Worm (Caenorhabditis elegans) whole organism, L4 larva: ENCODE data around the gene gbb-2.
A peak's percentile ranks its signal among the peaks of the same experiment; 100 is the strongest.

Source experiments
- F49E8.2 ChIP-seq: sonication (generic microtip); optimal IDR thresholded peaks from 2 replicates; lab custom pipeline; 2016; ENCODE audit warnings: missing compliant biosample characterization, mild to moderate bottlenecking, missing genetic modification characterization, borderline replicate concordance
- R02D3.7 ChIP-seq: fragments of 150-350 bp; sonication (generic microtip); optimal IDR thresholded peaks from 3 replicates; lab custom pipeline; 2014; ENCODE audit warnings: missing biosample characterization, missing genetic modification characterization
- T26A8.4 ChIP-seq: fragments of 200-800 bp; sonication (Bioruptor generic); IDR thresholded peaks from 2 replicates; pipeline ENCODE4 v1.3.6; 2022; ENCODE audit warnings: missing genetic modification characterization, missing compliant biosample characterization
- aha-1 ChIP-seq: fragments of 150-350 bp; peaks from one replicate; lab custom pipeline; 2014; ENCODE audit warnings: missing biosample characterization, missing genetic modification characterization
- ama-1 ChIP-seq: fragments of 150-350 bp; optimal IDR thresholded peaks from 2 replicates; lab custom pipeline; 2014; ENCODE audit warnings: inconsistent platforms, mixed read lengths
- arid-1 ChIP-seq: fragments of 200-800 bp; sonication (Bioruptor generic); conservative IDR thresholded peaks from 2 replicates; pipeline ENCODE4 v1.3.6; 2022; ENCODE audit warnings: missing genetic modification reagents, missing genetic modification characterization, missing compliant biosample characterization
- ceh-44 ChIP-seq: fragments of 200-800 bp; sonication (Bioruptor generic); IDR thresholded peaks from 2 replicates; pipeline ENCODE4 v1.3.6; 2022; ENCODE audit warnings: missing genetic modification reagents, missing genetic modification characterization, missing compliant biosample characterization
- ceh-62 ChIP-seq: sonication (generic microtip); optimal IDR thresholded peaks from 2 replicates; lab custom pipeline; 2017; ENCODE audit warnings: missing biosample characterization, missing genetic modification characterization
- ceh-82 ChIP-seq: sonication (generic microtip); optimal IDR thresholded peaks from 2 replicates; lab custom pipeline; 2017; ENCODE audit warnings: missing biosample characterization, missing genetic modification characterization
- cey-2 ChIP-seq: sonication (generic microtip); optimal IDR thresholded peaks from 3 replicates; lab custom pipeline; 2017; ENCODE audit warnings: missing genetic modification characterization, mild to moderate bottlenecking, missing compliant biosample characterization, antibody characterized with exemption, borderline replicate concordance; ENCODE audit not compliant: insufficient read depth
- daf-8 ChIP-seq: fragments of 200-800 bp; sonication (Bioruptor generic); IDR thresholded peaks from 2 replicates; pipeline ENCODE4 v1.3.6; 2022; ENCODE audit warnings: missing genetic modification characterization, missing compliant biosample characterization
- dmd-6 ChIP-seq: fragments of 200-800 bp; sonication (Bioruptor generic); IDR thresholded peaks from 2 replicates; pipeline ENCODE4 v1.3.6; 2022; ENCODE audit warnings: missing genetic modification reagents, missing genetic modification characterization, missing compliant biosample characterization
- dpl-1 ChIP-seq: fragments of 150-350 bp; optimal IDR thresholded peaks from 2 replicates; lab custom pipeline; 2014; ENCODE audit warnings: missing biosample characterization, missing genetic modification reagents, missing genetic modification characterization
- egl-27 ChIP-seq: sonication (generic microtip); optimal IDR thresholded peaks from 3 replicates; lab custom pipeline; 2017; ENCODE audit warnings: missing biosample characterization, missing genetic modification reagents, missing genetic modification characterization
- fos-1 ChIP-seq: fragments of 150-350 bp; optimal IDR thresholded peaks from 2 replicates; lab custom pipeline; 2014; ENCODE audit warnings: missing biosample characterization, missing genetic modification characterization
- hlh-11 ChIP-seq: fragments of 200-800 bp; sonication (Bioruptor generic); optimal IDR thresholded peaks from 2 replicates; lab custom pipeline; 2018; ENCODE audit warnings: mild to moderate bottlenecking, missing genetic modification characterization, missing compliant biosample characterization
- hlh-30 ChIP-seq: sonication (generic microtip); optimal IDR thresholded peaks from 2 replicates; lab custom pipeline; 2017; ENCODE audit warnings: antibody characterized with exemption, mild to moderate bottlenecking, missing genetic modification characterization, missing compliant biosample characterization; ENCODE audit not compliant: insufficient read depth
- hmg-1.1 ChIP-seq: fragments of 200-800 bp; sonication (Bioruptor generic); IDR thresholded peaks from 2 replicates; pipeline ENCODE4 v1.3.6; 2022; ENCODE audit warnings: missing genetic modification reagents, missing genetic modification characterization, missing compliant biosample characterization
- lin-13 ChIP-seq: fragments of 150-350 bp; optimal IDR thresholded peaks from 2 replicates; lab custom pipeline; 2014; ENCODE audit warnings: missing biosample characterization, missing genetic modification reagents, missing genetic modification characterization
- lin-15B ChIP-seq: fragments of 150-350 bp; sonication (generic microtip); optimal IDR thresholded peaks from 3 replicates; lab custom pipeline; 2014; ENCODE audit warnings: missing biosample characterization, missing genetic modification characterization
- lin-38 ChIP-seq: fragments of 200-800 bp; sonication (Bioruptor generic); IDR thresholded peaks from 2 replicates; pipeline ENCODE4 v1.3.6; 2022; ENCODE audit warnings: missing genetic modification reagents, missing genetic modification characterization, missing compliant biosample characterization
- lin-39 ChIP-seq: fragments of 150-350 bp; optimal IDR thresholded peaks from 2 replicates; lab custom pipeline; 2014; ENCODE audit warnings: missing biosample characterization, missing genetic modification reagents, missing genetic modification characterization
- lsy-2 ChIP-seq, 2 experiments: fragments of 150-350 bp in 1 of 2; sonication (generic microtip) in 1 of 2; optimal IDR thresholded peaks; 2 replicates each; lab custom pipeline; 2014 to 2017; ENCODE audit warnings: missing biosample characterization in 2 of 2, missing genetic modification characterization in 2 of 2
- madf-9 ChIP-seq: fragments of 200-800 bp; sonication (Bioruptor generic); conservative IDR thresholded peaks from 2 replicates; pipeline ENCODE4 v1.3.6; 2022; ENCODE audit warnings: missing genetic modification reagents, missing genetic modification characterization, missing compliant biosample characterization
- mdt-29 ChIP-seq: fragments of 200-800 bp; sonication (Bioruptor generic); IDR thresholded peaks from 2 replicates; pipeline ENCODE4 v1.3.6; 2022; ENCODE audit warnings: missing genetic modification reagents, missing genetic modification characterization, missing compliant biosample characterization
- mep-1 ChIP-seq: fragments of 150-350 bp; sonication (generic microtip); optimal IDR thresholded peaks from 3 replicates; lab custom pipeline; 2014; ENCODE audit warnings: missing biosample characterization, missing genetic modification characterization
- mxl-3 ChIP-seq: fragments of 200-800 bp; sonication (Bioruptor generic); optimal IDR thresholded peaks from 2 replicates; lab custom pipeline; 2018; ENCODE audit warnings: mild to moderate bottlenecking, missing genetic modification characterization, missing compliant biosample characterization
- nhr-28 ChIP-seq: fragments of 150-350 bp; optimal IDR thresholded peaks from 2 replicates; lab custom pipeline; 2014; ENCODE audit warnings: missing biosample characterization, missing genetic modification characterization
- nhr-41 ChIP-seq: fragments of 200-800 bp; sonication (Bioruptor generic); IDR thresholded peaks from 2 replicates; pipeline ENCODE4 v1.3.6; 2022; ENCODE audit warnings: missing genetic modification reagents, missing genetic modification characterization, missing compliant biosample characterization
- nhr-77 ChIP-seq: fragments of 150-350 bp; optimal IDR thresholded peaks from 2 replicates; lab custom pipeline; 2014; ENCODE audit warnings: missing biosample characterization, missing genetic modification characterization
- php-3 ChIP-seq: fragments of 200-800 bp; sonication (Bioruptor generic); IDR thresholded peaks from 2 replicates; pipeline ENCODE4 v1.3.6; 2022; ENCODE audit warnings: missing genetic modification reagents, missing genetic modification characterization, missing compliant biosample characterization
- pqm-1 ChIP-seq: sonication (generic microtip); optimal IDR thresholded peaks from 2 replicates; lab custom pipeline; 2017; ENCODE audit warnings: missing biosample characterization, missing genetic modification characterization
- skn-1 ChIP-seq: fragments of 150-350 bp; optimal IDR thresholded peaks from 2 replicates; lab custom pipeline; 2014; ENCODE audit warnings: missing biosample characterization, missing genetic modification characterization
- spr-1 ChIP-seq: sonication (generic microtip); optimal IDR thresholded peaks from 2 replicates; lab custom pipeline; 2016; ENCODE audit warnings: mild to moderate bottlenecking, missing genetic modification characterization, missing compliant biosample characterization
- unc-62 ChIP-seq, 3 experiments: fragments of 150-350 bp in 1 of 3; sonication (generic microtip); optimal IDR thresholded peaks in 2 of 3; peaks in 1 of 3; 1 replicate in 1 of 3; 2 replicates in 2 of 3; lab custom pipeline; 2014 to 2017; ENCODE audit warnings: missing biosample characterization in 3 of 3, missing genetic modification characterization in 3 of 3, missing genetic modification reagents in 3 of 3, missing genotype in 1 of 3

The gbb-2 gene

ce11 chrIV:4536247-4536646 lies 29.7 kb upstream of the gbb-2 start, which contains the start of gene ZK185.2:
ZK185.2 (plus strand) TSS chrIV:4536547.
- no peak for TF ChIP-seq T26A8.4 (GFP tag; lab: Robert Waterston, UW)
- TF ChIP-seq aha-1: peak; percentile 40
- TF ChIP-seq fos-1 (tag; lab: Kevin White, UChicago): no peak

ce11 chrIV:4533025-4533424 lies 26.5 kb upstream of the gbb-2 start, which contains the start of gene ZK185.4:
ZK185.4 (minus strand) TSS chrIV:4533125.
- TF ChIP-seq ceh-44 (no peak), ama-1 (lab: Kevin White, UChicago) (no peak), lin-13 (no peak), spr-1 (no peak), mdt-29 (GFP tag; lab: Robert Waterston, UW) (no peak), lin-39 (tag; lab: Kevin White, UChicago) (no peak), arid-1 (GFP tag; lab: Robert Waterston, UW) (no peak), F49E8.2 (tag; lab: Kevin White, UChicago) (no peak), ceh-62 (no peak), ceh-82 (tag; lab: Kevin White, UChicago) (no peak), egl-27 (tag; lab: Kevin White, UChicago) (no peak), cey-2 (no peak), nhr-41 (GFP tag; lab: Robert Waterston, UW) (no peak)
- TF ChIP-seq, all 104 proteins: peak for 0

- TF ChIP-seq skn-1 (tag; lab: Kevin White, UChicago) (no peak), cey-2 (no peak), T26A8.4 (GFP tag; lab: Robert Waterston, UW) (no peak), unc-62 (GFP tag; optimal IDR thresholded peaks at IDR 0.05 in 1 of 2; lab: Kevin White, UChicago) (peak in 1 of 2 experiments; percentile 84), unc-62 (tag; optimal IDR thresholded peaks at IDR 0.05; lab: Kevin White, UChicago) (no peak), madf-9 (GFP tag; lab: Robert Waterston, UW) (no peak), pqm-1 (peak; percentile 94), R02D3.7 (tag; lab: Kevin White, UChicago) (no peak), mep-1 (tag; lab: Kevin White, UChicago) (no peak), lsy-2 (tag; optimal IDR thresholded peaks at IDR 0.05; lab: Kevin White, UChicago) (no peak), dmd-6 (GFP tag; lab: Robert Waterston, UW) (peak; percentile 78), nhr-77 (tag; lab: Kevin White, UChicago) (no peak), hmg-1.1 (GFP tag; lab: Robert Waterston, UW) (no peak), hlh-11 (tag; lab: Kevin White, UChicago) (peak; percentile 52), php-3 (0 out of 2 replicates have a peak, but pooled peaks have one; percentile 38), nhr-28 (tag; lab: Kevin White, UChicago) (peak; percentile 82)
Observed at ce11 chrIV:4530170-4530569, 23.6 kb upstream of the gbb-2 start, which contains the start of gene ZK185.3. ZK185.3 (minus strand) TSS chrIV:4530432.

ce11 chrIV:4526724-4527123 lies 20.2 kb upstream of the gbb-2 start:
- TF ChIP-seq dpl-1 (GFP tag; lab: Kevin White, UChicago) (no peak), unc-62 (GFP tag; optimal IDR thresholded peaks at IDR 0.05 in 1 of 2; lab: Kevin White, UChicago) (peak in 1 of 2 experiments; percentile 29), unc-62 (tag; optimal IDR thresholded peaks at IDR 0.05; lab: Kevin White, UChicago) (no peak)
- TF ChIP-seq, all 104 proteins: peak for 1

ce11 chrIV:4526028-4526427 lies 19.5 kb upstream of the gbb-2 start:
- TF ChIP-seq lin-15B (tag; lab: Kevin White, UChicago) (no peak), nhr-28 (tag; lab: Kevin White, UChicago) (peak; percentile 31), daf-8 (GFP tag; lab: Robert Waterston, UW) (no peak), mep-1 (tag; lab: Kevin White, UChicago) (no peak), lin-38 (GFP tag; lab: Robert Waterston, UW) (no peak), spr-1 (no peak), hlh-11 (tag; lab: Kevin White, UChicago) (peak; percentile 31), hlh-30 (tag; lab: Kevin White, UChicago) (no peak), mxl-3 (GFP tag; lab: Kevin White, UChicago) (peak; percentile 36)
